Fruit fly (Drosophila melanogaster): ENCODE data around the gene Dscam4.

The Dscam4 gene

dm6 chr3L:8315141-8315816 lies 76.8 kb downstream of the Dscam4 start, which contains the start of gene Cpsf6 (continued):
- TF ChIP-seq CG10366 (GFP tag; IDR thresholded peaks at IDR 0.05), result peak; percentile 77
- peak; percentile 22 for TF ChIP-seq HHEX (GFP tag; optimal IDR thresholded peaks at IDR 0.05)
- peak; percentile 77 for TF ChIP-seq Xrp1 (GFP tag; IDR thresholded peaks at IDR 0.05)
- TF ChIP-seq CG6272 (GFP tag; IDR thresholded peaks at IDR 0.05), result 0 out of 2 replicates have a peak, but pooled peaks have one; percentile 11
- TF ChIP-seq ab (GFP tag; optimal IDR thresholded peaks at IDR 0.05), result no peak
- peak; percentile 15 for TF ChIP-seq CG8281 (tag; optimal IDR thresholded peaks at IDR 0.05)
- TF ChIP-seq inv (GFP tag; IDR thresholded peaks at IDR 0.05; ENCODE audit: partially characterized antibody), result no peak; the same call in 1 of the 2 replicates
- peak; percentile 44 for TF ChIP-seq CG10147 (GFP tag; optimal IDR thresholded peaks at IDR 0.05)
- no peak for TF ChIP-seq cwo (GFP tag; optimal IDR thresholded peaks at IDR 0.05)
- peak; percentile 74 for TF ChIP-seq CG15269 (tag; optimal IDR thresholded peaks at IDR 0.05)
- peak; percentile 34; the same call in 1 of the 3 replicates for TF ChIP-seq croc (GFP tag; conservative IDR thresholded peaks at IDR 0.05)
- TF ChIP-seq sc (optimal IDR thresholded peaks at IDR 0.05), result no peak
- TF ChIP-seq sc (GFP tag; optimal IDR thresholded peaks at IDR 0.05), result no peak
- no peak for TF ChIP-seq grn (GFP tag; optimal IDR thresholded peaks at IDR 0.05)
- no peak for TF ChIP-seq Doc2 (GFP tag; IDR thresholded peaks at IDR 0.05)
- peak; percentile 37 for TF ChIP-seq D19A (tag; optimal IDR thresholded peaks at IDR 0.05)
- TF ChIP-seq sim (GFP tag; IDR thresholded peaks at IDR 0.05), result no peak
- TF ChIP-seq bbx (GFP tag; IDR thresholded peaks at IDR 0.05; ENCODE audit: partially characterized antibody), result no peak
- TF ChIP-seq CG8944 (GFP tag; optimal IDR thresholded peaks at IDR 0.05), result peak; percentile 6
- peak; percentile 67 for TF ChIP-seq Ada2b (GFP tag; IDR thresholded peaks at IDR 0.05)
- TF ChIP-seq CG31224 (GFP tag; IDR thresholded peaks at IDR 0.05), result peak; percentile 53
- TF ChIP-seq dmrt99B (tag; optimal IDR thresholded peaks at IDR 0.05), result peak; percentile 41
- TF ChIP-seq emc (GFP tag; optimal IDR thresholded peaks at IDR 0.05), result no peak
- TF ChIP-seq CG18764 (GFP tag; optimal IDR thresholded peaks at IDR 0.05), result peak; percentile 37
- peak; percentile 85 for TF ChIP-seq row (GFP tag; IDR thresholded peaks at IDR 0.05)
- TF ChIP-seq CG12942 (GFP tag; optimal IDR thresholded peaks at IDR 0.05), result peak; percentile 57
- TF ChIP-seq CG10959 (GFP tag; IDR thresholded peaks at IDR 0.05), result no peak
- no peak for TF ChIP-seq gsb (GFP tag; IDR thresholded peaks at IDR 0.05)
- no peak for TF ChIP-seq CG6854 (GFP tag; optimal IDR thresholded peaks at IDR 0.05)
- TF ChIP-seq CG8089 (GFP tag; optimal IDR thresholded peaks at IDR 0.05), result peak; percentile 25
- TF ChIP-seq CG11560 (tag; IDR thresholded peaks at IDR 0.05), result no peak
- TF ChIP-seq slbo (GFP tag; IDR thresholded peaks at IDR 0.05), result peak; percentile 80
- peak; percentile 49 for TF ChIP-seq Hr3 (GFP tag; optimal IDR thresholded peaks at IDR 0.05)
- peak; percentile 66 for TF ChIP-seq Nf-YC (tag; optimal IDR thresholded peaks at IDR 0.05)
- TF ChIP-seq CG5245 (GFP tag; optimal IDR thresholded peaks at IDR 0.05), result peak; percentile 25
- no peak; the same call in 1 of the 2 replicates for TF ChIP-seq CG16779 (GFP tag; IDR thresholded peaks at IDR 0.05)
- no peak for TF ChIP-seq CG5953 (GFP tag; IDR thresholded peaks at IDR 0.05)
- TF ChIP-seq Bgb (GFP tag; IDR thresholded peaks at IDR 0.05; ENCODE audit: partially characterized antibody), result peak; percentile 31; the same call in 1 of the 2 replicates
- no peak for TF ChIP-seq jigr1 (GFP tag; IDR thresholded peaks at IDR 0.05)
- no peak for TF ChIP-seq CG3726 (GFP tag; IDR thresholded peaks at IDR 0.05)
- TF ChIP-seq pan (optimal IDR thresholded peaks at IDR 0.05), result no peak
- peak in 1 of 2 experiments; percentile 60 for TF ChIP-seq pan (GFP tag; optimal IDR thresholded peaks at IDR 0.05 in 1 of 2, IDR thresholded peaks at IDR 0.05 in 1 of 2)
- peak; percentile 74 for TF ChIP-seq sqz (GFP tag; optimal IDR thresholded peaks at IDR 0.05)
- no peak for TF ChIP-seq HLHmδ (GFP tag; optimal IDR thresholded peaks at IDR 0.05)
- no peak for TF ChIP-seq CG12236 (GFP tag; optimal IDR thresholded peaks at IDR 0.05)
- TF ChIP-seq Neu2 (GFP tag; optimal IDR thresholded peaks at IDR 0.05; ENCODE audit: borderline replicate concordance), result no peak
- peak; percentile 19 for TF ChIP-seq CG3281 (GFP tag; optimal IDR thresholded peaks at IDR 0.05)
- peak; percentile 42; the same call in 1 of the 3 replicates for TF ChIP-seq CG11093 (GFP tag; IDR thresholded peaks at IDR 0.05)
- peak; percentile 18; the same call in 1 of the 2 replicates for TF ChIP-seq ara (GFP tag; IDR thresholded peaks at IDR 0.05)
- peak; percentile 49 for TF ChIP-seq Ets97D (GFP tag; optimal IDR thresholded peaks at IDR 0.05)
- peak; percentile 66 for TF ChIP-seq Fer3 (tag; optimal IDR thresholded peaks at IDR 0.05)
